Worm (Caenorhabditis elegans): ENCODE data around the gene cks-1.

Gene cks-1

ce11 chrIV:8528345-8528744 lies 14.6 kb downstream of the cks-1 start:
- TF ChIP-seq ztf-11 (tag; optimal IDR thresholded peaks at IDR 0.05) (no peak), elt-3 (tag; optimal IDR thresholded peaks at IDR 0.05) (no peak), drap-1 (GFP tag; optimal IDR thresholded peaks at IDR 0.05) (no peak), bed-3 (GFP tag; optimal IDR thresholded peaks at IDR 0.05) (no peak), tbx-8 (GFP tag; optimal IDR thresholded peaks at IDR 0.05) (no peak), zip-8 (tag; optimal IDR thresholded peaks at IDR 0.05) (no peak), elt-1 (tag; optimal IDR thresholded peaks at IDR 0.05; ENCODE audit: borderline replicate concordance, insufficient read depth) (no peak), mls-2 (tag; optimal IDR thresholded peaks at IDR 0.05) (no peak), mep-1 (tag; optimal IDR thresholded peaks at IDR 0.05) (no peak)

ce11 chrIV:8529039-8529438 lies 15.3 kb downstream of the cks-1 start:
- TF ChIP-seq ztf-11 (tag; optimal IDR thresholded peaks at IDR 0.05) = no peak
- TF ChIP-seq unc-62 (GFP tag; optimal IDR thresholded peaks at IDR 0.05) = no peak
- no peak for TF ChIP-seq tbx-8 (GFP tag; optimal IDR thresholded peaks at IDR 0.05)
- no peak for TF ChIP-seq ham-2 (GFP tag; optimal IDR thresholded peaks at IDR 0.05)
- no peak for TF ChIP-seq cnd-1 (tag; optimal IDR thresholded peaks at IDR 0.05)
- TF ChIP-seq ceh-39 (tag; optimal IDR thresholded peaks at IDR 0.05) = no peak
- no peak for TF ChIP-seq flh-1 (GFP tag; optimal IDR thresholded peaks at IDR 0.05)
- no peak for TF ChIP-seq sem-2 (GFP tag; optimal IDR thresholded peaks at IDR 0.05)
- TF ChIP-seq lin-13 (tag; optimal IDR thresholded peaks at IDR 0.05) = no peak
- no peak for TF ChIP-seq nhr-12 (tag; optimal IDR thresholded peaks at IDR 0.05)
- TF ChIP-seq lin-32 (GFP tag; optimal IDR thresholded peaks at IDR 0.05) = no peak
- no peak for TF ChIP-seq elt-3 (tag; optimal IDR thresholded peaks at IDR 0.05)
- TF ChIP-seq snpc-4 (tag; optimal IDR thresholded peaks at IDR 0.05) = no peak

ce11 chrIV:8530042-8531027 lies 16.6 kb downstream of the cks-1 start:
- TF ChIP-seq elt-3 (tag; optimal IDR thresholded peaks at IDR 0.05) = peak; percentile 84
- no peak for TF ChIP-seq ceh-43 (GFP tag; optimal IDR thresholded peaks at IDR 0.05)
- no peak for TF ChIP-seq unc-120 (tag; optimal IDR thresholded peaks at IDR 0.05; ENCODE audit: poor library complexity, severe bottlenecking)
- TF ChIP-seq blmp-1 (tag; optimal IDR thresholded peaks at IDR 0.05) = peak; percentile 61
- no peak for TF ChIP-seq ztf-11 (tag; optimal IDR thresholded peaks at IDR 0.05)
- TF ChIP-seq nhr-237 (tag; optimal IDR thresholded peaks at IDR 0.05) = no peak
- TF ChIP-seq lin-32 (GFP tag; optimal IDR thresholded peaks at IDR 0.05) = no peak
- no peak for TF ChIP-seq unc-39 (tag; optimal IDR thresholded peaks at IDR 0.05)

ce11 chrIV:8532024-8532423 lies 18.3 kb downstream of the cks-1 start:
- TF ChIP-seq sem-2 (GFP tag; optimal IDR thresholded peaks at IDR 0.05) = no peak
- no peak for TF ChIP-seq mab-5 (tag; optimal IDR thresholded peaks at IDR 0.05)
- no peak for TF ChIP-seq nhr-237 (tag; optimal IDR thresholded peaks at IDR 0.05)
- no peak for TF ChIP-seq elt-1 (tag; optimal IDR thresholded peaks at IDR 0.05; ENCODE audit: borderline replicate concordance, insufficient read depth)
- no peak for TF ChIP-seq ztf-11 (tag; optimal IDR thresholded peaks at IDR 0.05)
- TF ChIP-seq unc-39 (tag; optimal IDR thresholded peaks at IDR 0.05) = no peak
- no peak for TF ChIP-seq sptf-1 (tag; optimal IDR thresholded peaks at IDR 0.05)
- TF ChIP-seq bed-3 (GFP tag; optimal IDR thresholded peaks at IDR 0.05) = no peak
- TF ChIP-seq tbx-8 (GFP tag; optimal IDR thresholded peaks at IDR 0.05) = no peak

- TF ChIP-seq bed-3 (GFP tag; optimal IDR thresholded peaks at IDR 0.05) (no peak), tbx-8 (GFP tag; optimal IDR thresholded peaks at IDR 0.05) (no peak), nhr-2 (tag; optimal IDR thresholded peaks at IDR 0.05) (no peak), ham-2 (GFP tag; optimal IDR thresholded peaks at IDR 0.05) (no peak), nhr-237 (tag; optimal IDR thresholded peaks at IDR 0.05) (no peak), unc-120 (tag; optimal IDR thresholded peaks at IDR 0.05; ENCODE audit: poor library complexity, severe bottlenecking) (no peak), lin-13 (tag; optimal IDR thresholded peaks at IDR 0.05) (no peak)
These were observed 19.1 kb downstream of the cks-1 start for ce11 chrIV:8532796-8533195.

- no peak for TF ChIP-seq blmp-1 (tag; optimal IDR thresholded peaks at IDR 0.05)
- TF ChIP-seq elt-1 (tag; optimal IDR thresholded peaks at IDR 0.05; ENCODE audit: borderline replicate concordance, insufficient read depth) = no peak
- no peak for TF ChIP-seq nhr-28 (tag; optimal IDR thresholded peaks at IDR 0.05)
- TF ChIP-seq ceh-39 (tag; optimal IDR thresholded peaks at IDR 0.05) = no peak
- TF ChIP-seq drap-1 (GFP tag; optimal IDR thresholded peaks at IDR 0.05) = no peak
- TF ChIP-seq nhr-2 (tag; optimal IDR thresholded peaks at IDR 0.05) = no peak
- no peak for TF ChIP-seq bed-3 (GFP tag; optimal IDR thresholded peaks at IDR 0.05)
- TF ChIP-seq hlh-1 (tag; optimal IDR thresholded peaks at IDR 0.05) = no peak
- no peak for TF ChIP-seq mab-5 (tag; optimal IDR thresholded peaks at IDR 0.05)
- no peak for TF ChIP-seq sptf-1 (tag; optimal IDR thresholded peaks at IDR 0.05)
- TF ChIP-seq mep-1 (tag; optimal IDR thresholded peaks at IDR 0.05) = no peak
- no peak for TF ChIP-seq unc-39 (tag; optimal IDR thresholded peaks at IDR 0.05)
- no peak for TF ChIP-seq nhr-237 (tag; optimal IDR thresholded peaks at IDR 0.05)
- no peak for TF ChIP-seq lsy-2 (tag; optimal IDR thresholded peaks at IDR 0.05)
These were observed 20.5 kb downstream of the cks-1 start for ce11 chrIV:8534189-8534588.
